Worm (Caenorhabditis elegans) whole organism, L3 larva: ENCODE results near the gene mam-4.

Experiments
- aly-2 ChIP-seq: fragments of 150-350 bp; optimal IDR thresholded peaks from 2 replicates; lab custom pipeline; 2014; ENCODE audit warnings: missing biosample characterization, missing genetic modification characterization
- ceh-9 ChIP-seq: sonication (generic microtip); optimal IDR thresholded peaks from 2 replicates; lab custom pipeline; 2018; ENCODE audit warnings: missing biosample characterization, missing genetic modification characterization
- fkh-10 ChIP-seq: sonication (generic microtip); optimal IDR thresholded peaks from 2 replicates; lab custom pipeline; 2017; ENCODE audit warnings: missing biosample characterization, missing genetic modification reagents, missing genetic modification characterization
- nhr-237 ChIP-seq: fragments of 150-350 bp; optimal IDR thresholded peaks from 2 replicates; lab custom pipeline; 2014; ENCODE audit warnings: missing biosample characterization, missing genetic modification characterization
- pha-4 ChIP-seq: fragments of 150-350 bp; optimal IDR thresholded peaks from 2 replicates; lab custom pipeline; 2014; ENCODE audit warnings: missing biosample characterization, missing genetic modification reagents, missing genetic modification characterization
- ztf-11 ChIP-seq: fragments of 150-350 bp; optimal IDR thresholded peaks from 2 replicates; lab custom pipeline; 2014; ENCODE audit warnings: missing biosample characterization, missing genetic modification characterization

DNA sequence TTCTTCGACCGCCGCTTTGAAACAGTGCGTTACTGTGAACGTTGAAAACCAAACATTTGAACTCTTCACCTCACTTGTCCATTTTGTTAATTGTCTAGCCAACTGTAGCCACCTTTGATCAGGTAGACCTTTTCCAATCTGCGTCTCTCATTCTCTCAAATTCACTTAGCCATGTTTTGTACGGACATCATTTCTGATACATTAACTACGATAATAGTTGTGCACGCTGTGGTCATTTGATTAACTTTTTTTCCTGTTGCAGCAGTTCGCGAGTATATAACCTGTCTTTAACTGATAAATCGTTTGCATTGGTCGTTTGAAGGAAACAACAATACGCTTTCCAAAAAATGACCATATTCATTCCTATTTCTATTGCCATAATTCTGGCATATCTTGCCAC is 30.6 kb upstream of the mam-4 start, which contains the start of gene cyp-29A2:
- no peak for TF ChIP-seq pha-4 (tag; lab: Kevin White, UChicago)
- no peak for TF ChIP-seq ceh-9 (tag; lab: Kevin White, UChicago)
- TF ChIP-seq aly-2 = no peak
- no peak for TF ChIP-seq nhr-237 (tag; lab: Kevin White, UChicago)
- TF ChIP-seq ztf-11 (tag; lab: Kevin White, UChicago) = no peak
- TF ChIP-seq fkh-10 (GFP tag; lab: Kevin White, UChicago) = no peak
